Fruit fly (Drosophila melanogaster): ENCODE data around the gene CG31688.
A peak's percentile ranks its signal among the peaks of the same experiment; 100 is the strongest.

The CG31688 gene

DNA sequence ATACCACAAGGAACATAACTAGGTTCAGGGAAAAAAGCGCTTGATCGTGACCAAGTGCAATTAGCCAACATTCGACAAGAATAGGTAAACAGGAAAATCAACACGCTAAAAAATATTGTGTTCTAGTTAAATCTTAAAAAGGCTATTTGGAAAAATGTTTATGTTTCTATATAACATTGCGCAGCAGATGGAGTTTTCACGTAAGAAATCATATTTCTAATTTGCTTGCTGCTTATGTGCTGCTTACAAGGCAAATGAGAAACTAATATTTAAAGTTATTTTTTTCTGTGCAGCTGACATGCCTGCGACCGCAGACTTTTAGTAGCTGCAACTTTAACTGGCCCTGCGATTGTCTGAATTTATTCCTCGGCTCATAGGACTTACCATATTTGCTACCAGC lies 44.7 kb upstream of the CG31688 start:
- TF ChIP-seq sens (GFP tag) = peak; percentile 21
- no peak for TF ChIP-seq Hmx (GFP tag; optimal IDR thresholded peaks at IDR 0.05)
- no peak for TF ChIP-seq ewg (GFP tag; optimal IDR thresholded peaks at IDR 0.05)
- TF ChIP-seq bsh (GFP tag; optimal IDR thresholded peaks at IDR 0.05) = peak in 1 of 2 experiments; percentile 74
- TF ChIP-seq CG12659 (GFP tag; optimal IDR thresholded peaks at IDR 0.05) = no peak
- TF ChIP-seq btn (GFP tag; optimal IDR thresholded peaks at IDR 0.05) = no peak
- TF ChIP-seq CG9817 (tag; optimal IDR thresholded peaks at IDR 0.05) = no peak

DNA sequence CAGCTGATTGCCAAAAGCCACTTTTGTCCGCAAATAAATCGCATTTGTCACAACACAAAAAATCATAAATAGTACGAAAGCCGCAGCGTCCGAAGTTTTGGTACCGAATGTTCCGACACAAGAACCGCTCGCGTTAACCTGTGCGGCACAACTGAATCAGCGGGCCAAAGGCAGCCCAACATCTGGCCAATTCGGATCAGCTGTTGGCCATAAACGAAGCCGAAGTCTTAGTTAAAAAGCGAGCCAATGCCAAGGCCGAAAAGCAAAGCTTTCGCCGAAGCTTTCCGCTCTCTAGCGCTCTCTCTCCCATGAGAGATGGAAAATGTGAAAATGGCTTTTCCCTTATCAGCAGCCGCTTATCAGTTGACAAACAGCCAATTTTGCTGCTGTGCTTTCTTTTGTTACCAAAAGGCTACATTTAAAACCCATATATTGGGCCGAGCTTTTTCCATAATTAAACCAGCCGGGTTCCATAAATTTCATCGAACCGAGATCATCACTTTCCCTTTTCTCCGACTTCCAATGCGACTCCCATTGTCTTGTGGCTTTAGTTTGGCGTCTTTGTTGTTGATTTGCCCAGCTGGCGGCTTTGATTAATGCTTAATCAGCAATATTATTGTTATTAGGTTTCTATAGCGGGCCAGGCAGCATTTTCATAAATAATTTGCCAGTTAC lies 43.7 kb upstream of the CG31688 start, which contains the start of gene CG16798:
Gene CG16798, minus strand, starts transcription at position 216 of the 675 bp plus-strand sequence.
- TF ChIP-seq CG18011 (GFP tag; optimal IDR thresholded peaks at IDR 0.05) (no peak), CG34224 (GFP tag; IDR thresholded peaks at IDR 0.05; ENCODE audit: partially characterized antibody) (peak; percentile 56; the same call in 2 of the 3 replicates), Vsx1 (GFP tag; optimal IDR thresholded peaks at IDR 0.05) (peak; percentile 40), CG14441 (GFP tag; IDR thresholded peaks at IDR 0.05) (no peak), ERR (GFP tag; optimal IDR thresholded peaks at IDR 0.05) (no peak), Nf-YB (GFP tag; optimal IDR thresholded peaks at IDR 0.05) (peak; percentile 38), crp (GFP tag; optimal IDR thresholded peaks at IDR 0.05) (peak in 1 of 2 experiments; percentile 77), grn (GFP tag; optimal IDR thresholded peaks at IDR 0.05) (peak; percentile 19), tx (GFP tag; optimal IDR thresholded peaks at IDR 0.05) (no peak), Jarid2 (GFP tag; optimal IDR thresholded peaks at IDR 0.05) (peak; percentile 68), CG11723 (GFP tag; optimal IDR thresholded peaks at IDR 0.05) (no peak), bbx (GFP tag; IDR thresholded peaks at IDR 0.05; ENCODE audit: partially characterized antibody) (peak; percentile 16; the same call in 1 of the 2 replicates), CG34376 (GFP tag; optimal IDR thresholded peaks at IDR 0.05) (no peak), CG8478 (optimal IDR thresholded peaks at IDR 0.05) (no peak), Hr78 (GFP tag; optimal IDR thresholded peaks at IDR 0.05) (no peak), CG12744 (GFP tag; optimal IDR thresholded peaks at IDR 0.05) (no peak), Dbx (GFP tag; IDR thresholded peaks at IDR 0.05) (peak; percentile 51; the same call in 2 of the 3 replicates), CG12769 (tag; optimal IDR thresholded peaks at IDR 0.05) (peak; percentile 16), CG32772 (GFP tag; IDR thresholded peaks at IDR 0.05) (no peak), zen2 (GFP tag; IDR thresholded peaks at IDR 0.05; ENCODE audit: partially characterized antibody) (peak; percentile 47; the same call in 1 of the 3 replicates), MBD-R2 (GFP tag; IDR thresholded peaks at IDR 0.05) (peak; percentile 10; the same call in 1 of the 2 replicates), CG6272 (GFP tag; IDR thresholded peaks at IDR 0.05) (no peak), Trl (optimal IDR thresholded peaks at IDR 0.05) (peak; percentile 38 to 54), Trl (GFP tag; optimal IDR thresholded peaks at IDR 0.05) (no peak), H2.0 (GFP tag; IDR thresholded peaks at IDR 0.05) (no peak), CG17186 (GFP tag; optimal IDR thresholded peaks at IDR 0.05) (no peak), lab (GFP tag; optimal IDR thresholded peaks at IDR 0.05) (peak; percentile 6), CG17361 (GFP tag; IDR thresholded peaks at IDR 0.05) (no peak), sens (GFP tag) (peak; percentile 31), abd-A (tag; optimal IDR thresholded peaks at IDR 0.05) (peak; percentile 77), Blimp-1 (GFP tag; optimal IDR thresholded peaks at IDR 0.05) (peak; percentile 94), CG11456 (GFP tag; IDR thresholded peaks at IDR 0.05) (0 out of 3 replicates have a peak, but pooled peaks have one; percentile 44), Med (GFP tag) (peak; percentile 80), chinmo (GFP tag; IDR thresholded peaks at IDR 0.05; ENCODE audit: partially characterized antibody) (peak; percentile 78; the same call in 3 of the 4 replicates), ftz-f1 (GFP tag; optimal IDR thresholded peaks at IDR 0.05) (peak; percentile 44), CG11504 (tag; optimal IDR thresholded peaks at IDR 0.05) (peak; percentile 14), chm (GFP tag; IDR thresholded peaks at IDR 0.05) (peak; percentile 47; the same call in 1 of the 2 replicates), ac (GFP tag; optimal IDR thresholded peaks at IDR 0.05) (no peak), CG8359 (GFP tag; optimal IDR thresholded peaks at IDR 0.05; ENCODE audit: borderline replicate concordance) (no peak), hb (GFP tag; IDR thresholded peaks at IDR 0.05; ENCODE audit: partially characterized antibody) (0 out of 3 replicates have a peak, but pooled peaks have one; percentile 56), ham (GFP tag; IDR thresholded peaks at IDR 0.05) (no peak)
